Worm (Caenorhabditis elegans) whole organism, early embryonic: ENCODE results near the gene wrt-2.

Experiments used
- F13C5.2 ChIP-seq: sonication (generic microtip); optimal IDR thresholded peaks from 2 replicates; lab custom pipeline; 2017; ENCODE audit warnings: mild to moderate bottlenecking, missing genetic modification characterization, inconsistent platforms, missing compliant biosample characterization
- aly-1 ChIP-seq: sonication (generic microtip); optimal IDR thresholded peaks from 2 replicates; lab custom pipeline; 2016; ENCODE audit warnings: missing genetic modification characterization, missing compliant biosample characterization
- ama-1 ChIP-seq: fragments of 150-350 bp; optimal IDR thresholded peaks from 2 replicates; lab custom pipeline; 2014
- ets-7 ChIP-seq: sonication (generic microtip); optimal IDR thresholded peaks from 2 replicates; lab custom pipeline; 2016; ENCODE audit warnings: missing genotype, missing genetic modification characterization, missing compliant biosample characterization
- flt-1 ChIP-seq: fragments of 200-800 bp; sonication (Bioruptor generic); IDR thresholded peaks from 2 replicates; pipeline ENCODE4 v1.3.6; 2022; ENCODE audit warnings: missing genetic modification characterization, missing compliant biosample characterization
- hmg-4 ChIP-seq: fragments of 200-800 bp; sonication (Bioruptor generic); optimal IDR thresholded peaks from 2 replicates; lab custom pipeline; 2018; ENCODE audit warnings: mild to moderate bottlenecking, missing genetic modification characterization, missing compliant biosample characterization
- hnd-1 ChIP-seq: sonication (generic microtip); optimal IDR thresholded peaks from 2 replicates; lab custom pipeline; 2016; ENCODE audit warnings: missing genetic modification characterization, missing compliant biosample characterization
- pes-1 ChIP-seq: fragments of 200-800 bp; sonication (Bioruptor generic); IDR thresholded peaks from 2 replicates; pipeline ENCODE4 v1.3.6; 2022; ENCODE audit warnings: missing genetic modification reagents, missing genetic modification characterization, missing compliant biosample characterization
- scrt-1 ChIP-seq: fragments of 200-800 bp; sonication (Bioruptor generic); IDR thresholded peaks from 2 replicates; pipeline ENCODE4 v1.3.6; 2022; ENCODE audit warnings: missing genetic modification characterization, missing compliant biosample characterization
- tbx-37 ChIP-seq: fragments of 200-800 bp; sonication (Bioruptor generic); conservative IDR thresholded peaks from 2 replicates; pipeline ENCODE4 v1.3.6; 2022; ENCODE audit warnings: missing genetic modification reagents, missing genetic modification characterization, missing compliant biosample characterization

- no peak for TF ChIP-seq ets-7
- no peak for TF ChIP-seq flt-1 (GFP tag; lab: Robert Waterston, UW)
- no peak for TF ChIP-seq pes-1 (GFP tag; lab: Robert Waterston, UW)
- no peak for TF ChIP-seq aly-1 (tag; lab: Kevin White, UChicago)
- no peak for TF ChIP-seq F13C5.2
- no peak for TF ChIP-seq scrt-1
- no peak for TF ChIP-seq hnd-1 (tag; lab: Kevin White, UChicago)
- TF ChIP-seq tbx-37 (GFP tag; lab: Robert Waterston, UW), result no peak
- no peak for TF ChIP-seq hmg-4 (GFP tag; lab: Kevin White, UChicago)
- no peak for TF ChIP-seq ama-1
These were observed 16.9 kb upstream of the wrt-2 start for ce11 chrX:3111066-3111465.
